Worm (Caenorhabditis elegans): ENCODE results near the gene C05C10.8.

C05C10.8 gene

DNA sequence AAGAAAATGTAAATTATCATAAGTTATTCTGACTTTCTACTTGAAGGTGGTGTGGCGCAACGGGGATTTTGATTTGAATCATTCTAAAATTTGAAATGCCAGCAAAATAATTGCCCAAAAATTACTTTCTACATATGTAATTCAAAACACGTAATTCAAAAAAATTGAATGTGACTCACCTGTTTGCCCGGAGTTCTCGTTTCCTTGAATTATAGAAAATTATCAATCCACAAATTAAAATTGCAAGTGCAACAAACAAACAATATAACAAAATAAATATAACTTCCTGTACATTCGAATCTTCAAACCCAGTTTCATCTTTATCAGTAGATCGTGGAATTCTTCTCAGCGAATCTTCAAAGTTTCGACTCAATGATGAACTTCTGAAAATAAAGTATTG is 49.6 kb downstream of the C05C10.8 start:
- no peak for TF ChIP-seq nhr-21 (tag; optimal IDR thresholded peaks at IDR 0.05)
- TF ChIP-seq ztf-4 (tag; optimal IDR thresholded peaks at IDR 0.05) = no peak
- no peak for TF ChIP-seq C34F6.9 (tag; optimal IDR thresholded peaks at IDR 0.05)
- TF ChIP-seq nhr-10 (tag; optimal IDR thresholded peaks at IDR 0.05) = no peak
- TF ChIP-seq mdl-1 (tag; optimal IDR thresholded peaks at IDR 0.05) = no peak
- TF ChIP-seq lin-11 (tag; optimal IDR thresholded peaks at IDR 0.05) = no peak
- TF ChIP-seq alr-1 (tag; optimal IDR thresholded peaks at IDR 0.05) = no peak
